Fruit fly (Drosophila melanogaster): ENCODE results near the gene REPTOR-BP.

The REPTOR-BP gene

dm6 chr2L:10276846-10277245, 12.9 kb downstream of the REPTOR-BP start (continued):
- no peak for TF ChIP-seq CG6272 (GFP tag; IDR thresholded peaks at IDR 0.05)
- no peak for TF ChIP-seq HLHmδ (GFP tag; optimal IDR thresholded peaks at IDR 0.05)
- TF ChIP-seq HmgD (GFP tag; optimal IDR thresholded peaks at IDR 0.05), result no peak
- TF ChIP-seq dati (GFP tag; IDR thresholded peaks at IDR 0.05), result 0 out of 2 replicates have a peak, but pooled peaks have one; percentile 8
- TF ChIP-seq z (GFP tag; IDR thresholded peaks at IDR 0.05), result no peak
- TF ChIP-seq CG32532 (GFP tag; IDR thresholded peaks at IDR 0.05), result no peak
- TF ChIP-seq GATAe (GFP tag; conservative IDR thresholded peaks at IDR 0.05), result no peak
- no peak for TF ChIP-seq insv (GFP tag; optimal IDR thresholded peaks at IDR 0.05)
- no peak for TF ChIP-seq odd (GFP tag; optimal IDR thresholded peaks at IDR 0.05)
- no peak for TF ChIP-seq pita (GFP tag; optimal IDR thresholded peaks at IDR 0.05)
- no peak for TF ChIP-seq CG18764 (GFP tag; optimal IDR thresholded peaks at IDR 0.05)
- TF ChIP-seq HLH3B (GFP tag; IDR thresholded peaks at IDR 0.05), result no peak
- peak; percentile 33 for TF ChIP-seq CG13624 (GFP tag; optimal IDR thresholded peaks at IDR 0.05)
- TF ChIP-seq CG15601 (tag; optimal IDR thresholded peaks at IDR 0.05), result no peak
- no peak for TF ChIP-seq CG31388 (GFP tag; optimal IDR thresholded peaks at IDR 0.05)
- TF ChIP-seq Hr3 (GFP tag; optimal IDR thresholded peaks at IDR 0.05), result no peak
- TF ChIP-seq CG1233 (GFP tag; optimal IDR thresholded peaks at IDR 0.05), result no peak
- TF ChIP-seq sna (GFP tag; IDR thresholded peaks at IDR 0.05; ENCODE audit: partially characterized antibody), result no peak
- TF ChIP-seq CG31365 (tag; optimal IDR thresholded peaks at IDR 0.05), result no peak
- TF ChIP-seq Elba2 (GFP tag; optimal IDR thresholded peaks at IDR 0.05), result no peak
- no peak for TF ChIP-seq YL-1 (GFP tag; optimal IDR thresholded peaks at IDR 0.05)
- TF ChIP-seq Asciz (GFP tag; optimal IDR thresholded peaks at IDR 0.05), result no peak
- no peak for TF ChIP-seq ranshi (GFP tag; IDR thresholded peaks at IDR 0.05)
- no peak for TF ChIP-seq stc (GFP tag; IDR thresholded peaks at IDR 0.05)
- no peak for TF ChIP-seq Sry-β (GFP tag; optimal IDR thresholded peaks at IDR 0.05)
- TF ChIP-seq CG17186 (GFP tag; optimal IDR thresholded peaks at IDR 0.05), result no peak
- no peak for TF ChIP-seq CG12104 (GFP tag; optimal IDR thresholded peaks at IDR 0.05)
- TF ChIP-seq ems (GFP tag; optimal IDR thresholded peaks at IDR 0.05), result no peak
- no peak for TF ChIP-seq CG3838 (GFP tag; optimal IDR thresholded peaks at IDR 0.05)
- TF ChIP-seq bab2 (GFP tag; optimal IDR thresholded peaks at IDR 0.05), result no peak
- TF ChIP-seq lov (optimal IDR thresholded peaks at IDR 0.05), result no peak
- 0 out of 3 replicates have a peak, but pooled peaks have one; percentile 21 for TF ChIP-seq lov (GFP tag; IDR thresholded peaks at IDR 0.05)
- TF ChIP-seq CG4707 (GFP tag; optimal IDR thresholded peaks at IDR 0.05), result no peak
- no peak for TF ChIP-seq onecut (GFP tag; IDR thresholded peaks at IDR 0.05)
- TF ChIP-seq CG1603 (tag; optimal IDR thresholded peaks at IDR 0.05), result peak; percentile 65
- TF ChIP-seq Sry-δ (GFP tag; optimal IDR thresholded peaks at IDR 0.05), result no peak
- no peak for TF ChIP-seq CG32767 (GFP tag; IDR thresholded peaks at IDR 0.05)
- TF ChIP-seq CG7556 (GFP tag; optimal IDR thresholded peaks at IDR 0.05), result no peak
- no peak for TF ChIP-seq NK7.1 (GFP tag; optimal IDR thresholded peaks at IDR 0.05)
- TF ChIP-seq p53 (GFP tag; optimal IDR thresholded peaks at IDR 0.05), result peak; percentile 11
- TF ChIP-seq CG4360 (GFP tag; IDR thresholded peaks at IDR 0.05), result no peak
- TF ChIP-seq dmrt99B (tag; optimal IDR thresholded peaks at IDR 0.05), result no peak
- TF ChIP-seq Hr51 (GFP tag; optimal IDR thresholded peaks at IDR 0.05), result no peak
- no peak for TF ChIP-seq kni (GFP tag; optimal IDR thresholded peaks at IDR 0.05)
- no peak for TF ChIP-seq CG17359 (tag; optimal IDR thresholded peaks at IDR 0.05)
- TF ChIP-seq CHES-1-like (GFP tag; optimal IDR thresholded peaks at IDR 0.05), result no peak
- TF ChIP-seq slbo (GFP tag; IDR thresholded peaks at IDR 0.05), result no peak
- no peak for TF ChIP-seq rib (GFP tag; IDR thresholded peaks at IDR 0.05)
- TF ChIP-seq CG8924 (tag; optimal IDR thresholded peaks at IDR 0.05), result no peak
- no peak for TF ChIP-seq CG10321 (GFP tag; IDR thresholded peaks at IDR 0.05)
- TF ChIP-seq Drgx (GFP tag; IDR thresholded peaks at IDR 0.05), result peak; percentile 63
- no peak for TF ChIP-seq ab (GFP tag; optimal IDR thresholded peaks at IDR 0.05)
- no peak for TF ChIP-seq CG3281 (GFP tag; optimal IDR thresholded peaks at IDR 0.05)
